Worm (Caenorhabditis elegans): ENCODE results near the gene hch-1.

DNA sequence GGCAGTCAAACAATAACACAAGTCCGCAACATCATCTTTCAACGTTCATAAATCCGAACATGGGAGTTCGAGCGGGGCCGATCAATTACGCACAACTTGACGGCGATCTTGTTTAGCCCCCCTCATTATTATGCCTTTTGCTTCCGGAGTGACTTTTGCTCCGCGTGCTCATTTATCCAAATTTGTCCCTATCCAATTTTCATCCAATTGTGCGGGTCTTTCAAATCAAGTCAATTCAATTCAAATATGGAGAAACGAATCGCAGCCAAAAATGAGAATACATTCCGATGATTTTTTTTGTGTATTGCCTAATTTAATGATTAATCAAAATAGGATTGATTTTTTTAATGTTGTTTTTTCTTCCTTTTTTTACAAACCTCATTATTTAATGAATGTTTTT lies 37.3 kb downstream of the hch-1 start:
- TF ChIP-seq nhr-12 (tag; optimal IDR thresholded peaks at IDR 0.05) (no peak), ztf-11 (tag; optimal IDR thresholded peaks at IDR 0.05) (no peak), nhr-25 (tag; optimal IDR thresholded peaks at IDR 0.05) (no peak), lin-13 (GFP tag; optimal IDR thresholded peaks at IDR 0.05) (no peak), ama-1 (optimal IDR thresholded peaks at IDR 0.05) (no peak), mab-5 (tag; optimal IDR thresholded peaks at IDR 0.05) (no peak), nhr-23 (tag; optimal IDR thresholded peaks at IDR 0.05) (no peak), peb-1 (tag; optimal IDR thresholded peaks at IDR 0.05) (no peak), unc-62 (GFP tag; optimal IDR thresholded peaks at IDR 0.05) (no peak), ceh-82 (tag; optimal IDR thresholded peaks at IDR 0.05) (no peak), nhr-10 (tag; optimal IDR thresholded peaks at IDR 0.05) (no peak), blmp-1 (tag; optimal IDR thresholded peaks at IDR 0.05; ENCODE audit: insufficient read depth) (no peak)
